Fruit fly (Drosophila melanogaster) whole organism, larva: Measurements from ENCODE around the gene Pcmt.

Experiments used
- noc ChIP-seq: fragments of 200-800 bp; sonication (Bioruptor generic); optimal IDR thresholded peaks from 3 replicates; lab custom pipeline; 2019; ENCODE audit warnings: missing biosample characterization, mild to moderate bottlenecking, missing genetic modification characterization, moderate library complexity

Pcmt gene

dm6 chr3R:5554082-5554481 is at the start of gene Pcmt:
TSS of gene Pcmt (minus strand) at chr3R:5554316.
- TF ChIP-seq noc (tag; lab: Kevin White, UChicago) = no peak

DNA sequence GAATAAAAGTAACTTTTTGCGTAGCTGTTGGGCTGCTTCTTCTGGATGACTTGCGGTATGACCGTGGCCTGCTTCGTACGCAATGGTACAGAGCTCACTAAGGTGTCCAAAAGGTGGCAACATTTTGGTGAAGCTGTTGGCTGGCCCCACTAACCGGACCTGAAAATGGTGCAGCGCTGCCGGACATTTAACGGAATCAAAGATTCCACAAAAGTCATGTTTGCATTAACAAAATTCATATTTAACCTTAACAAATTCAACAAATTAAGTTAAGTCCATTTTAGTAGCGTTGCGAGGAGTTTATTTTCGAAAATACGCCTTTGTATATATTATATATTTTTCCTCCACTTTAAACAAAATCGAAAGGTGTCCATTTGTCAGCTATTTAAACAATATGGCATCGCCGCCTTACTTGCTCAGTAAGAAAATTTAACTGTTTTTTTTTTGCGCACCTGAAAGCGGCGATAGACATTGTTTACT is 47.0 kb upstream of the Pcmt start, which contains the start of the genes kra and SecS:
Gene kra (minus strand): TSS at position 93 of the 480 bp plus-strand sequence.
Gene SecS (plus strand): TSS at position 390 of the 480 bp plus-strand sequence.
- peak; percentile 55 for TF ChIP-seq noc (tag; lab: Kevin White, UChicago)

- no peak for TF ChIP-seq noc (tag; lab: Kevin White, UChicago)
Measured at dm6 chr3R:5600361-5601043, 46.4 kb upstream of the Pcmt start.

DNA sequence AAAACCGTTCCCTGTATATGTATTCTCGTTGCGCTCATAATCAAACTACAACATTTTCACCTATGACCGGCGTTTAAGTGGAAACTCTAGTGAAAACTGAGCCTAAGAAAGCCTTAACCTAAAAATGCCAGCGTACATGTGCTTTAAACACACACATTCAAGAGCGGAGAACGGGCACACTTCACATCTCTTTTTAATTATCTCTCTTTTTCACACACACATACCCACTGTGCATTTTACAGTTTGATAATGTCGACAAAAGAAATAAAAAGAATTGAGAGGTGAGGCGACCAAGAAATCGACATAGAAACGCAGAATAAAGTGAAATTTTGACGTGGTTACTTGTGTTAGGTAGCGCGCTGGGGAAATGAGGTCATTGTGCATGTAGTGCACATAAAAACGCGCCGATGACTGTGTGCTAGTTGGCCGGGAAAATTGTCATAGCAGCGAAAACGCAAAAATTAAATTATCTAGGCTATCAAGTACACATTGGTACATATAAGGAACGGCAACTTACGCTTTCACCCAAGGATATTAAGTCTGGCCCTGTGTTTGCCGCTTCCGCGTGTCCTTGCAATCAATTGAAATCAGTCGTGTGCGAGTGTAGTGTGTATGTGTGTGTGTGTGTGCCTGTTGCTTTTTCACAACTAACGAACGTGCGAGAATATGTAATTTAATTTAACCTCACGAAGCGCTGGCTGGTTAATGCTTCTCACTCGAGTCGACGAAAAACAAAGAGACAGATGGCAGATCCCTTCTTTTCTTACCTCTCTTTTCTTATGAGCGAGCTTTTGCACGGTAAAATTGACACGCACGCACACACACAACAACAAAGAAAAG is 45.6 kb upstream of the Pcmt start:
- no peak for TF ChIP-seq noc (tag; lab: Kevin White, UChicago)

dm6 chr3R:5594878-5595277 is 40.8 kb upstream of the Pcmt start:
- TF ChIP-seq noc (tag; lab: Kevin White, UChicago) = no peak

dm6 chr3R:5592009-5592572 is 38.0 kb upstream of the Pcmt start:
- no peak for TF ChIP-seq noc (tag; lab: Kevin White, UChicago)

dm6 chr3R:5591398-5591853 is 37.3 kb upstream of the Pcmt start, which contains the start of the genes noi and Vha26:
TSS of gene noi (minus strand) at chr3R:5591459.
TSS of gene Vha26 (plus strand) at chr3R:5591763.
- no peak for TF ChIP-seq noc (tag; lab: Kevin White, UChicago)

DNA sequence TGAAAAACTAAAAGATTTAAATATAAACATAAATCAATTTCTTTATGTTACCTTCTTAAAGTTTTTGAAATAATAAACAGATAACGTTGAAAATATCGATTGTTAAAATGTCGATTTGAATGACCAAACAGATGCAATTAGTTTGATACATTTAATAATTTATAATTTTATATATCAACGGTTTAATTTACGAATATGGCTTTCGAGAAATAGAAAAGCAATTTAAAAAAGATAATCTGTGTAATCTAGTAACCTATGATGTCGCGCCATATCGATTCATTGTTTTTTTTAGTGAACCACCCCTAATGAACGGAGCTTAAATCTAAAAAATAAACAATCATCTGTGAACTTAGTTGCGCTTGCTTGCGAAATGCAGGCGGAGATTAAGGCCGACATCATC is 34.5 kb upstream of the Pcmt start, which contains the start of gene PolZ2:
Gene PolZ2 (plus strand): TSS at position 301 of the 400 bp plus-strand sequence.
- no peak for TF ChIP-seq noc (tag; lab: Kevin White, UChicago)

- no peak for TF ChIP-seq noc (tag; lab: Kevin White, UChicago)
Measured at dm6 chr3R:5587863-5588519, 33.9 kb upstream of the Pcmt start, which contains the start of gene CG2926. TSS of gene CG2926 (minus strand) at chr3R:5588380.

- TF ChIP-seq noc (tag; lab: Kevin White, UChicago) = no peak
Measured at dm6 chr3R:5573883-5574282, 19.8 kb upstream of the Pcmt start.

DNA sequence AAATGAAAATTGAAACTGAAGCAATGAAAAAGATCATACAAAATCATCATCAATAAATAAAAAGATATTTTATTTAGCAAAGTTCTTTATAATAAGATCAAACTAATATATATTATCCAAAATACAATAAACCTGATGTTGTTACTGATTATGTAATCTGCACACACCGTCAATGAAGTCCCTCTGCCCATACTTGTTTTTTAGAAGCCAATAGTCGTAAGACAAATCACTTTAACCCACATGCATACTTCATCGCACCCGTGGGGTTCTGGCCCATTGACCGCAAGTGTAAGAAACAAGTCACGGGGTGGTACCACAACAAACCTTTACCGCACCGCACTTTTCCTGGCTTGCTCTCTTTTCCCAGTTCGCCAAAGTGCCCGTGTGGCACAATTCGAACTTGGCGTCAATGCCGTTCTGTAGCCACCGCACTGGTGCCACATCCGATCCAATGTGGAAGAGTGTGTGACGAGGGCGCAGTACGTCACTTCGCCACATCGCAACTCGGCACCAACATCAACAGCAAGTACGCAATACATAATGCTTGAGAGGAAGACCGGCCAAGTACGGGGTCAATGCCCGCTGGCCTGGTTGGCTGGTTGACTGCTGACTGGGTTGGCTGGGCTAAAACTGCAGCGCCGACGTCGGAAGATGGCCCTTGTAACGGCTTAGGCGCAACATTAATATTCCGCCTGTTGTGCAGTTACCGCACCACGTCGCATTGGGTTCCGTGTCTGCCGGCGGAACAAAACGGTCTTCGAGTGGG is 19.0 kb upstream of the Pcmt start:
- TF ChIP-seq noc (tag; lab: Kevin White, UChicago) = no peak

DNA sequence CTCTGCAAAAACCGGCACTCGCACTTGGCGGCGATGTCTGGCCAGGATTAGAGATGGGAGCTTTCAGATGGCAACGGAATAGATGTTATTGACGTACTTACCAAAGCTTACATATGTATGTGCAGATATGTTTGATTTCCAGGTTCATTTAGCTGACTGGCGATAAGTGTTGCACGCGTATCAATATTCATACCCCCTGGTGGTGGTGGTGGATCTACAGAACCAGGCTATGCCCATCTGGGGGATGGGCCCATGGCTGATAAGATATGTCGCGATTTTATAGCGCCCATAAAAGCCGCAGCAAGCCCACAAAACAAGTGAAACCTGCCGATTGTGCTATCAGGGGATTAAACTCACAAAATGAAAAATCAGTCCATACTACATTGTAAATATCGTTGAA is 17.6 kb upstream of the Pcmt start:
- no peak for TF ChIP-seq noc (tag; lab: Kevin White, UChicago)

- no peak for TF ChIP-seq noc (tag; lab: Kevin White, UChicago)
Measured at dm6 chr3R:5571437-5571750, 17.3 kb upstream of the Pcmt start.

DNA sequence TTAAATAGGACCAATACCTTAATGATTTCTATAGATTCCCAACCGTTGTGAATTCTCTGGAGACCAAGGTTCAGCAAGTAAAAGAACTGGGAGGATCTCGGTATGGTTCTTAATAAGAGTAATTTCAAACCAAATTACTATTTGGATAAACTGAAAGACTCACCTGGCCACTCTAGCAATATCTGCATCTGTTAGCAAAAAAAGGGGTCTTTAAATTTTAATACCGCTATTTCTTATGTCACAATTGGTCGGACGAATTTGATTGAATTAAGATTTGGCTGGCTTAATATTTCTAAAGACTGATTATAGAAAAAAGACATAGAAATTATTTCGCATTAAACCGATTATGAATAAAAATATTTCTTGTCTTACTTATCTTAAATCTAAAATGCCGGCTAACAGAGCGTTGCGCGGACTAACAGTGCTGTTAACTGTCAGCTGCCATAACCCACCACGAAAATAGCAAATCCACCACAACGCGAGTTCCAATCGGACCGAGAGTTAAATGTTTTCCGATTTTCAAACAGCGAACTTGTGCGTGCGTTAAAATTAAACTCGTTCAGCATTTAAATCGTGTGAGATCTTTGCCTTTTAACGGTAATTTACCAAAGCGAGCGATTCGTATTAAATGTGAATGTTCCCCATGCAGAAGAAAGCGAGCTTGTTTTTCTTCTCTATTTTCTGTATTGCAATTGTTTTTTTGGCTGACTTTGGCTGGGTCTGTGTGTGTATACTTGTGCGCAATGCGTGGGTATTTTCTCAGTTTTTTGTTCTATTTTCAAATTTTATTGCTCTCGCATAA is 16.7 kb upstream of the Pcmt start, which contains the start of gene CRMP:
Gene CRMP (plus strand): TSS at position 474 of the 802 bp plus-strand sequence.
- no peak for TF ChIP-seq noc (tag; lab: Kevin White, UChicago)
